Worm (Caenorhabditis elegans): Measurements from ENCODE around the gene F15B9.10.

DNA sequence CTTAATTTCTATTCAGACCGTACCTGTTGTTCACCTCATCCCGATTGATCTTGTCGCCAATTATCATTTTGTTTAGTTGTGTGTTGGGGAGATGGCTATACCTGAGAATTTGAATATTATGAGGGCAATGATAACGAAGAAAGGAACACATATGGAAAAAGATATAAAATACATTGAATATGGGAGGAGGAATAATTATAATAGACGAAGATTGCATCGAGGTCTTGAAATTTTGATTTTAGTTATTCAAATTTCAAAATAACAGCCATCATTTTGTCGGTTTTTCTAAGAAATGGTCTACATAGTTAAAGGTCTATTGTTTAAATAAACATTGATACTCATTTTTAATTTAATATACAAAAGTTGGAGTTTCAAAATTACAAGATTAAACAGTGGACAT lies 21.7 kb downstream of the F15B9.10 start, which contains the start of gene shw-3:
- TF ChIP-seq snpc-4 (tag; optimal IDR thresholded peaks at IDR 0.05) (no peak), ZK546.5 (tag; optimal IDR thresholded peaks at IDR 0.05) (no peak), nhr-237 (tag; optimal IDR thresholded peaks at IDR 0.05) (no peak), ceh-44 (GFP tag; IDR thresholded peaks at IDR 0.05) (no peak), D1046.2 (GFP tag; IDR thresholded peaks at IDR 0.05) (no peak), nhr-28 (tag; optimal IDR thresholded peaks at IDR 0.05) (no peak), fkh-10 (GFP tag; optimal IDR thresholded peaks at IDR 0.05) (no peak), F49E8.2 (tag; optimal IDR thresholded peaks at IDR 0.05; ENCODE audit: borderline replicate concordance) (no peak), tag-97 (GFP tag; IDR thresholded peaks at IDR 0.05) (no peak), ama-1 (optimal IDR thresholded peaks at IDR 0.05) (no peak), pha-4 (GFP tag; IDR thresholded peaks at IDR 0.05) (no peak), pha-4 (tag; optimal IDR thresholded peaks at IDR 0.05) (no peak), duxl-1 (tag; optimal IDR thresholded peaks at IDR 0.05; ENCODE audit: poor library complexity) (no peak), dmd-8 (GFP tag; IDR thresholded peaks at IDR 0.05) (no peak)
